Fruit fly (Drosophila melanogaster): Measurements from ENCODE around the gene SCCRO4.

DNA sequence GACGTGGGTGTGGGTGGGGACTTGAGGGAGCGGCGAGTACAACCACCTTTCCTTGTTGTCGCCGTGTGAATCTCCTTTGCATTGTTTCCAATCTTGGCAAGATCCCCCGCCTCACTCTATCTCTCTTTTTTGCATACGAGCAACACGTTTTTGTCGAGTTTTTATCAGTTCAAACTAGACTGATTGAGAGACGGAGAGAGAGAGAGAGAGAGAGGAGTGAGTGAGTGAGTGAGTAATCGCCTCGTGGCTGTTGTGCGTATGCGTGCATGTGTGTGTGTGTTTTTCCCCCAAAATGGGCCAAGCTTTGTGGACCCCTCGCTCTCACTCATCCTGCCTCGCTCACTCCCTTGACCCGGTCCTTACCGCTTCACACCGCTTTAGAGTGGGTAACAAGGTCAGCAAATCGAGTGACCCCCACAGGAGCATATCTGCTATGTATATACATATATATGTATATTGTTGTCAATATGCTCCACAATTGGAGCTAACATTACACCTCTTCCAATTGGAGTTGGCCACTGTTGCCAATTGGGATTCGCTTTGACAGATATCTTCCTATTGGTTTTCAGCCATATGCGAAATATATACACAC is 50.2 kb downstream of the SCCRO4 start:
- no peak for TF ChIP-seq CG11294 (GFP tag; IDR thresholded peaks at IDR 0.05)
- no peak for TF ChIP-seq CG9139 (GFP tag; optimal IDR thresholded peaks at IDR 0.05)
- no peak for TF ChIP-seq CG6854 (GFP tag; optimal IDR thresholded peaks at IDR 0.05)
- TF ChIP-seq salr (GFP tag; optimal IDR thresholded peaks at IDR 0.05), result no peak
